Worm (Caenorhabditis elegans) whole organism, L4 larva: Measurements from ENCODE around the gene T21D12.12.
A peak's percentile ranks its signal among the peaks of the same experiment; 100 is the strongest.

ENCODE experiments used
- F44E2.7 ChIP-seq: fragments of 200-800 bp; sonication (Bioruptor generic); IDR thresholded peaks from 2 replicates; pipeline ENCODE4 v2.1.2; 2022; ENCODE audit warnings: missing genetic modification characterization, missing compliant biosample characterization
- R02D3.7 ChIP-seq: fragments of 150-350 bp; sonication (generic microtip); optimal IDR thresholded peaks from 3 replicates; lab custom pipeline; 2014; ENCODE audit warnings: missing biosample characterization, missing genetic modification characterization
- ZK337.2 ChIP-seq: fragments of 200-800 bp; sonication (Bioruptor generic); IDR thresholded peaks from 2 replicates; pipeline ENCODE4 v1.3.6; 2022; ENCODE audit warnings: missing genetic modification reagents, missing genetic modification characterization, missing compliant biosample characterization
- aha-1 ChIP-seq: fragments of 150-350 bp; peaks from one replicate; lab custom pipeline; 2014; ENCODE audit warnings: missing biosample characterization, missing genetic modification characterization
- arid-1 ChIP-seq: fragments of 200-800 bp; sonication (Bioruptor generic); conservative IDR thresholded peaks from 2 replicates; pipeline ENCODE4 v1.3.6; 2022; ENCODE audit warnings: missing genetic modification reagents, missing genetic modification characterization, missing compliant biosample characterization
- attf-4 ChIP-seq: sonication (generic microtip); optimal IDR thresholded peaks from 3 replicates; lab custom pipeline; 2017; ENCODE audit warnings: missing biosample characterization, missing genetic modification characterization
- ceh-44 ChIP-seq: fragments of 200-800 bp; sonication (Bioruptor generic); IDR thresholded peaks from 2 replicates; pipeline ENCODE4 v1.3.6; 2022; ENCODE audit warnings: missing genetic modification reagents, missing genetic modification characterization, missing compliant biosample characterization
- ceh-82 ChIP-seq: sonication (generic microtip); optimal IDR thresholded peaks from 2 replicates; lab custom pipeline; 2017; ENCODE audit warnings: missing biosample characterization, missing genetic modification characterization
- ces-1 ChIP-seq: fragments of 150-350 bp; sonication (generic microtip); optimal IDR thresholded peaks from 4 replicates; lab custom pipeline; 2014; ENCODE audit warnings: missing biosample characterization, missing genetic modification reagents, missing genetic modification characterization
- daf-16 ChIP-seq, 3 experiments: sonication (generic microtip); optimal IDR thresholded peaks; 2 replicates each; lab custom pipeline; 2016 to 2017; ENCODE audit warnings: missing genetic modification characterization in 3 of 3, missing genetic modification reagents in 3 of 3, mild to moderate bottlenecking in 2 of 3, missing compliant biosample characterization in 2 of 3, missing biosample characterization in 1 of 3, moderate library complexity in 1 of 3
- dmd-8 ChIP-seq: fragments of 200-800 bp; sonication (Bioruptor generic); IDR thresholded peaks from 2 replicates; pipeline ENCODE4 v1.3.6; 2022; ENCODE audit warnings: missing genetic modification characterization, missing compliant biosample characterization
- dve-1 ChIP-seq: sonication (generic microtip); optimal IDR thresholded peaks from 2 replicates; lab custom pipeline; 2017; ENCODE audit warnings: antibody characterized with exemption, mild to moderate bottlenecking, missing genetic modification characterization, missing compliant biosample characterization; ENCODE audit not compliant: insufficient read depth
- egl-43 ChIP-seq: fragments of 200-800 bp; sonication (Bioruptor generic); IDR thresholded peaks from 2 replicates; pipeline ENCODE4 v1.3.6; 2022; ENCODE audit warnings: missing genetic modification reagents, missing genetic modification characterization, missing compliant biosample characterization
- fkh-10 ChIP-seq: fragments of 150-350 bp; optimal IDR thresholded peaks from 2 replicates; lab custom pipeline; 2014; ENCODE audit warnings: missing biosample characterization, missing genetic modification reagents, missing genetic modification characterization
- fos-1 ChIP-seq: fragments of 150-350 bp; optimal IDR thresholded peaks from 2 replicates; lab custom pipeline; 2014; ENCODE audit warnings: missing biosample characterization, missing genetic modification characterization
- hif-1 ChIP-seq, 2 experiments: sonication (generic microtip); optimal IDR thresholded peaks; 2 replicates each; lab custom pipeline; 2016 to 2017; ENCODE audit warnings: missing compliant biosample characterization in 2 of 2, missing genetic modification characterization in 2 of 2, missing genetic modification reagents in 2 of 2, missing genotype in 2 of 2, mild to moderate bottlenecking in 1 of 2
- hlh-11 ChIP-seq: fragments of 200-800 bp; sonication (Bioruptor generic); optimal IDR thresholded peaks from 2 replicates; lab custom pipeline; 2018; ENCODE audit warnings: mild to moderate bottlenecking, missing genetic modification characterization, missing compliant biosample characterization
- hlh-30 ChIP-seq: sonication (generic microtip); optimal IDR thresholded peaks from 2 replicates; lab custom pipeline; 2017; ENCODE audit warnings: antibody characterized with exemption, mild to moderate bottlenecking, missing genetic modification characterization, missing compliant biosample characterization; ENCODE audit not compliant: insufficient read depth
- hmg-1.1 ChIP-seq: fragments of 200-800 bp; sonication (Bioruptor generic); IDR thresholded peaks from 2 replicates; pipeline ENCODE4 v1.3.6; 2022; ENCODE audit warnings: missing genetic modification reagents, missing genetic modification characterization, missing compliant biosample characterization
- lin-13 ChIP-seq: fragments of 150-350 bp; optimal IDR thresholded peaks from 2 replicates; lab custom pipeline; 2014; ENCODE audit warnings: missing biosample characterization, missing genetic modification reagents, missing genetic modification characterization
- lin-39 ChIP-seq: fragments of 150-350 bp; optimal IDR thresholded peaks from 2 replicates; lab custom pipeline; 2014; ENCODE audit warnings: missing biosample characterization, missing genetic modification reagents, missing genetic modification characterization
- lsy-2 ChIP-seq, 2 experiments: fragments of 150-350 bp in 1 of 2; sonication (generic microtip) in 1 of 2; optimal IDR thresholded peaks; 2 replicates each; lab custom pipeline; 2014 to 2017; ENCODE audit warnings: missing biosample characterization in 2 of 2, missing genetic modification characterization in 2 of 2
- mes-2 ChIP-seq: sonication (generic microtip); optimal IDR thresholded peaks from 2 replicates; lab custom pipeline; 2016; ENCODE audit warnings: missing genotype, mild to moderate bottlenecking, missing genetic modification characterization, missing compliant biosample characterization; ENCODE audit not compliant: poor library complexity, severe bottlenecking
- nhr-111 ChIP-seq: fragments of 200-800 bp; sonication (Bioruptor generic); optimal IDR thresholded peaks from 2 replicates; lab custom pipeline; 2018; ENCODE audit warnings: mild to moderate bottlenecking, missing genetic modification characterization, missing compliant biosample characterization
- nhr-28 ChIP-seq: fragments of 150-350 bp; optimal IDR thresholded peaks from 2 replicates; lab custom pipeline; 2014; ENCODE audit warnings: missing biosample characterization, missing genetic modification characterization
- nhr-6 ChIP-seq: fragments of 150-350 bp; optimal IDR thresholded peaks from 2 replicates; lab custom pipeline; 2014; ENCODE audit warnings: missing biosample characterization, missing genetic modification characterization
- nhr-76 ChIP-seq: fragments of 150-350 bp; optimal IDR thresholded peaks from 2 replicates; lab custom pipeline; 2014; ENCODE audit warnings: missing biosample characterization, missing genetic modification characterization
- nhr-77 ChIP-seq: fragments of 150-350 bp; optimal IDR thresholded peaks from 2 replicates; lab custom pipeline; 2014; ENCODE audit warnings: missing biosample characterization, missing genetic modification characterization
- php-3 ChIP-seq: fragments of 200-800 bp; sonication (Bioruptor generic); IDR thresholded peaks from 2 replicates; pipeline ENCODE4 v1.3.6; 2022; ENCODE audit warnings: missing genetic modification reagents, missing genetic modification characterization, missing compliant biosample characterization
- pqm-1 ChIP-seq: sonication (generic microtip); optimal IDR thresholded peaks from 2 replicates; lab custom pipeline; 2017; ENCODE audit warnings: missing biosample characterization, missing genetic modification characterization
- saeg-2 ChIP-seq: fragments of 200-800 bp; sonication (Bioruptor generic); IDR thresholded peaks from 2 replicates; pipeline ENCODE4 v1.3.6; 2022; ENCODE audit warnings: missing genetic modification reagents, missing genetic modification characterization, missing compliant biosample characterization
- set-16 ChIP-seq: fragments of 200-800 bp; sonication (Bioruptor generic); IDR thresholded peaks from 2 replicates; pipeline ENCODE4 v1.3.6; 2022; ENCODE audit warnings: missing genetic modification reagents, missing genetic modification characterization, missing compliant biosample characterization
- spr-3 ChIP-seq: fragments of 200-800 bp; sonication (Bioruptor generic); optimal IDR thresholded peaks from 2 replicates; lab custom pipeline; 2018; ENCODE audit warnings: mild to moderate bottlenecking, missing genetic modification characterization, missing compliant biosample characterization
- tag-97 ChIP-seq: fragments of 200-800 bp; sonication (Bioruptor generic); IDR thresholded peaks from 2 replicates; pipeline ENCODE4 v1.3.6; 2022; ENCODE audit warnings: missing genetic modification characterization, missing compliant biosample characterization
- unc-62 ChIP-seq, 3 experiments: fragments of 150-350 bp in 1 of 3; sonication (generic microtip); optimal IDR thresholded peaks in 2 of 3; peaks in 1 of 3; 1 replicate in 1 of 3; 2 replicates in 2 of 3; lab custom pipeline; 2014 to 2017; ENCODE audit warnings: missing biosample characterization in 3 of 3, missing genetic modification characterization in 3 of 3, missing genetic modification reagents in 3 of 3, missing genotype in 1 of 3
- zag-1 ChIP-seq: fragments of 150-350 bp; optimal IDR thresholded peaks from 2 replicates; lab custom pipeline; 2014; ENCODE audit warnings: missing biosample characterization, missing genetic modification characterization

Gene T21D12.12

ce11 chrIV:274185-274584 lies 7.9 kb downstream of the T21D12.12 start, which contains the start of gene sma-10 (continued):
- TF ChIP-seq R02D3.7 (tag; lab: Kevin White, UChicago): no peak
- no peak for TF ChIP-seq lin-39 (tag; lab: Kevin White, UChicago)
- TF ChIP-seq ceh-82 (tag; lab: Kevin White, UChicago): no peak
- TF ChIP-seq nhr-76 (tag; lab: Kevin White, UChicago): no peak
- no peak for TF ChIP-seq arid-1
- TF ChIP-seq hlh-30 (tag; lab: Kevin White, UChicago): peak; percentile 71
- peak in 1 of 2 experiments; percentile 25 for TF ChIP-seq daf-16 (GFP tag; optimal IDR thresholded peaks at IDR 0.05; lab: Kevin White, UChicago)
- peak; percentile 92 for TF ChIP-seq daf-16 (tag; optimal IDR thresholded peaks at IDR 0.05; lab: Kevin White, UChicago)

ce11 chrIV:275146-275545 lies 8.9 kb downstream of the T21D12.12 start:
- TF ChIP-seq dve-1 (tag; lab: Kevin White, UChicago) (peak; percentile 48), nhr-77 (peak; percentile 57), lin-13 (GFP tag; lab: Kevin White, UChicago) (no peak), hlh-11 (tag; lab: Kevin White, UChicago) (peak; percentile 28), nhr-28 (peak; percentile 64), pqm-1 (tag; lab: Kevin White, UChicago) (peak; percentile 54), daf-16 (GFP tag; optimal IDR thresholded peaks at IDR 0.05; lab: Kevin White, UChicago) (no peak), daf-16 (tag; optimal IDR thresholded peaks at IDR 0.05; lab: Kevin White, UChicago) (peak; percentile 78), F44E2.7 (GFP tag; lab: Robert Waterston, UW) (no peak), ceh-44 (GFP tag; lab: Robert Waterston, UW) (no peak)

- TF ChIP-seq unc-62 (GFP tag; optimal IDR thresholded peaks at IDR 0.05 in 1 of 2; lab: Kevin White, UChicago): peak in 1 of 2 experiments; percentile 64
- TF ChIP-seq unc-62 (tag; optimal IDR thresholded peaks at IDR 0.05; lab: Kevin White, UChicago): no peak
- no peak for TF ChIP-seq hmg-1.1 (GFP tag; lab: Robert Waterston, UW)
- no peak for TF ChIP-seq lin-39 (tag; lab: Kevin White, UChicago)
- no peak for TF ChIP-seq ces-1 (GFP tag; lab: Kevin White, UChicago)
- no peak for TF ChIP-seq spr-3
- TF ChIP-seq php-3 (GFP tag; lab: Robert Waterston, UW): no peak
- no peak for TF ChIP-seq fos-1 (tag; lab: Kevin White, UChicago)
Observed at ce11 chrIV:278284-278683, 12.0 kb downstream of the T21D12.12 start.

- TF ChIP-seq set-16 (GFP tag; lab: Robert Waterston, UW) (peak; percentile 79), egl-43 (GFP tag; lab: Robert Waterston, UW) (0 out of 2 replicates have a peak, but pooled peaks have one; percentile 48), dmd-8 (0 out of 2 replicates have a peak, but pooled peaks have one; percentile 40)
Observed at ce11 chrIV:281247-281646, 15.0 kb downstream of the T21D12.12 start.

- TF ChIP-seq lsy-2 (tag; optimal IDR thresholded peaks at IDR 0.05; lab: Kevin White, UChicago) (peak in 1 of 2 experiments; percentile 44), fkh-10 (GFP tag; lab: Kevin White, UChicago) (no peak), tag-97 (GFP tag; lab: Robert Waterston, UW) (no peak), nhr-28 (peak; percentile 12), daf-16 (GFP tag; optimal IDR thresholded peaks at IDR 0.05; lab: Kevin White, UChicago) (no peak), daf-16 (tag; optimal IDR thresholded peaks at IDR 0.05; lab: Kevin White, UChicago) (peak; percentile 67), nhr-111 (GFP tag; lab: Kevin White, UChicago) (no peak), dve-1 (tag; lab: Kevin White, UChicago) (peak; percentile 62), unc-62 (GFP tag; optimal IDR thresholded peaks at IDR 0.05 in 1 of 2; lab: Kevin White, UChicago) (peak in 1 of 2 experiments; percentile 61), unc-62 (tag; optimal IDR thresholded peaks at IDR 0.05; lab: Kevin White, UChicago) (no peak), hmg-1.1 (GFP tag; lab: Robert Waterston, UW) (peak; percentile 18; the same call in 1 of the 2 replicates), hlh-30 (tag; lab: Kevin White, UChicago) (no peak), nhr-6 (tag; lab: Kevin White, UChicago) (peak; percentile 5), hif-1 (tag; optimal IDR thresholded peaks at IDR 0.05; lab: Kevin White, UChicago) (no peak), aha-1 (tag; lab: Kevin White, UChicago) (peak; percentile 93), saeg-2 (GFP tag; lab: Robert Waterston, UW) (no peak), zag-1 (tag; lab: Kevin White, UChicago) (no peak), ZK337.2 (GFP tag; lab: Robert Waterston, UW) (no peak), mes-2 (peak; percentile 35), attf-4 (tag; lab: Kevin White, UChicago) (no peak)
Observed at ce11 chrIV:282008-282407, 15.8 kb downstream of the T21D12.12 start.
